Worm (Caenorhabditis elegans) whole organism, L2 larva: ENCODE results near the gene dmd-4.

Source experiments
- F13H6.1 ChIP-seq: sonication (generic microtip); optimal IDR thresholded peaks from 2 replicates; lab custom pipeline; 2016; ENCODE audit warnings: missing genetic modification characterization, missing compliant biosample characterization
- blmp-1 ChIP-seq: sonication (generic microtip); optimal IDR thresholded peaks from 2 replicates; lab custom pipeline; 2017; ENCODE audit warnings: missing genetic modification characterization, mild to moderate bottlenecking, missing compliant biosample characterization, antibody characterized with exemption, moderate library complexity; ENCODE audit not compliant: insufficient read depth
- ceh-82 ChIP-seq: fragments of 150-350 bp; optimal IDR thresholded peaks from 2 replicates; lab custom pipeline; 2014; ENCODE audit warnings: missing biosample characterization, missing genetic modification characterization
- lin-11 ChIP-seq: fragments of 150-350 bp; sonication (generic microtip); optimal IDR thresholded peaks from 2 replicates; lab custom pipeline; 2014; ENCODE audit warnings: missing biosample characterization, missing genetic modification characterization, inconsistent platforms, mixed read lengths
- lin-13 ChIP-seq: fragments of 150-350 bp; optimal IDR thresholded peaks from 2 replicates; lab custom pipeline; 2014; ENCODE audit warnings: missing biosample characterization, missing genetic modification reagents, missing genetic modification characterization
- lin-39 ChIP-seq: fragments of 150-350 bp; optimal IDR thresholded peaks from 2 replicates; lab custom pipeline; 2014; ENCODE audit warnings: missing biosample characterization, missing genetic modification reagents, missing genetic modification characterization
- nhr-11 ChIP-seq: fragments of 150-350 bp; optimal IDR thresholded peaks from 2 replicates; lab custom pipeline; 2014; ENCODE audit warnings: missing biosample characterization, missing genetic modification characterization
- nhr-25 ChIP-seq: fragments of 150-350 bp; sonication (generic microtip); optimal IDR thresholded peaks from 3 replicates; lab custom pipeline; 2014; ENCODE audit warnings: missing biosample characterization, missing genetic modification characterization
- snpc-4 ChIP-seq: fragments of 150-350 bp; optimal IDR thresholded peaks from 2 replicates; lab custom pipeline; 2014; ENCODE audit warnings: missing biosample characterization, missing genetic modification characterization
- unc-62 ChIP-seq: fragments of 150-350 bp; optimal IDR thresholded peaks from 2 replicates; lab custom pipeline; 2014; ENCODE audit warnings: missing biosample characterization, missing genetic modification reagents, missing genetic modification characterization
- zag-1 ChIP-seq: fragments of 150-350 bp; optimal IDR thresholded peaks from 2 replicates; lab custom pipeline; 2014; ENCODE audit warnings: missing biosample characterization, missing genetic modification characterization

ce11 chrX:14881119-14881518, 19.5 kb upstream of the dmd-4 start, which contains the start of gene flp-8:
- TF ChIP-seq lin-39 (tag; lab: Kevin White, UChicago) (no peak), nhr-25 (no peak), unc-62 (GFP tag; lab: Kevin White, UChicago) (no peak), zag-1 (tag; lab: Kevin White, UChicago) (no peak), snpc-4 (tag; lab: Kevin White, UChicago) (no peak), blmp-1 (no peak), F13H6.1 (tag; lab: Kevin White, UChicago) (no peak), lin-13 (GFP tag; lab: Kevin White, UChicago) (no peak), nhr-11 (tag; lab: Kevin White, UChicago) (no peak), ceh-82 (no peak), lin-11 (tag; lab: Kevin White, UChicago) (no peak)
